Worm (Caenorhabditis elegans) whole organism, L1 larva: ENCODE measurements around the gene Y32H12A.8.

Source experiments
- aha-1 ChIP-seq: fragments of 150-350 bp; optimal IDR thresholded peaks from 2 replicates; lab custom pipeline; 2014; ENCODE audit warnings: missing biosample characterization, missing genetic modification characterization
- ama-1 ChIP-seq: fragments of 150-350 bp; optimal IDR thresholded peaks from 2 replicates; lab custom pipeline; 2014
- ceh-63 ChIP-seq: fragments of 200-800 bp; sonication (Bioruptor generic); optimal IDR thresholded peaks from 2 replicates; lab custom pipeline; 2018; ENCODE audit warnings: mild to moderate bottlenecking, missing genetic modification characterization, missing compliant biosample characterization
- ceh-90 ChIP-seq: sonication (generic microtip); optimal IDR thresholded peaks from 2 replicates; lab custom pipeline; 2016; ENCODE audit warnings: missing genetic modification characterization, missing compliant biosample characterization
- dpl-1 ChIP-seq, 3 experiments: fragments of 150-350 bp in 2 of 3; sonication (generic microtip) in 1 of 3; optimal IDR thresholded peaks; 2 replicates each; lab custom pipeline; 2014 to 2017; ENCODE audit warnings: missing biosample characterization in 3 of 3, missing genetic modification characterization in 3 of 3, missing genetic modification reagents in 3 of 3
- dsc-1 ChIP-seq: sonication (generic microtip); optimal IDR thresholded peaks from 2 replicates; lab custom pipeline; 2016; ENCODE audit warnings: mild to moderate bottlenecking, missing genetic modification characterization, missing compliant biosample characterization
- efl-1 ChIP-seq, 4 experiments: fragments of 150-350 bp; optimal IDR thresholded peaks in 3 of 4; peaks in 1 of 4; 1 replicate in 1 of 4; 2 replicates in 3 of 4; lab custom pipeline; 2014; ENCODE audit warnings: missing biosample characterization in 2 of 4, missing genetic modification characterization in 2 of 4, missing genetic modification reagents in 2 of 4
- egl-13 ChIP-seq: sonication (generic microtip); optimal IDR thresholded peaks from 2 replicates; lab custom pipeline; 2016; ENCODE audit warnings: missing genotype, missing genetic modification reagents, missing genetic modification characterization, missing compliant biosample characterization
- egl-27 ChIP-seq, 2 experiments: fragments of 150-350 bp in 1 of 2; sonication (generic microtip); optimal IDR thresholded peaks; 3 replicates each; lab custom pipeline; 2017 to 2018; ENCODE audit warnings: missing biosample characterization in 2 of 2, missing genetic modification characterization in 2 of 2, missing genetic modification reagents in 2 of 2
- elt-2 ChIP-seq: sonication (generic microtip); optimal IDR thresholded peaks from 2 replicates; lab custom pipeline; 2016; ENCODE audit warnings: missing genetic modification characterization, mild to moderate bottlenecking, inconsistent platforms, missing compliant biosample characterization, missing genetic modification reagents
- fkh-10 ChIP-seq: sonication (generic microtip); optimal IDR thresholded peaks from 2 replicates; lab custom pipeline; 2017; ENCODE audit warnings: missing biosample characterization, missing genetic modification reagents, missing genetic modification characterization
- fkh-8 ChIP-seq: sonication (generic microtip); optimal IDR thresholded peaks from 2 replicates; lab custom pipeline; 2016; ENCODE audit warnings: mild to moderate bottlenecking, missing genetic modification characterization, missing compliant biosample characterization
- fos-1 ChIP-seq: fragments of 150-350 bp; optimal IDR thresholded peaks from 2 replicates; lab custom pipeline; 2014; ENCODE audit warnings: missing biosample characterization, missing genetic modification characterization
- hlh-4 ChIP-seq: sonication (generic microtip); optimal IDR thresholded peaks from 2 replicates; lab custom pipeline; 2016; ENCODE audit warnings: mild to moderate bottlenecking, missing genetic modification characterization, missing compliant biosample characterization
- irx-1 ChIP-seq: sonication (generic microtip); optimal IDR thresholded peaks from 2 replicates; lab custom pipeline; 2016; ENCODE audit warnings: missing genetic modification characterization, missing compliant biosample characterization
- jun-1 ChIP-seq: fragments of 150-350 bp; optimal IDR thresholded peaks from 2 replicates; lab custom pipeline; 2014; ENCODE audit warnings: missing biosample characterization, missing genetic modification reagents, missing genetic modification characterization
- lin-13 ChIP-seq: fragments of 150-350 bp; optimal IDR thresholded peaks from 2 replicates; lab custom pipeline; 2014; ENCODE audit warnings: missing biosample characterization, missing genetic modification reagents, missing genetic modification characterization
- lin-15B ChIP-seq: fragments of 150-350 bp; sonication (generic microtip); optimal IDR thresholded peaks from 3 replicates; lab custom pipeline; 2014; ENCODE audit warnings: missing biosample characterization, missing genetic modification characterization
- lir-3 ChIP-seq: sonication (generic microtip); optimal IDR thresholded peaks from 2 replicates; lab custom pipeline; 2016; ENCODE audit warnings: mild to moderate bottlenecking, missing genetic modification characterization, moderate library complexity, missing compliant biosample characterization; ENCODE audit not compliant: poor library complexity
- lsy-2 ChIP-seq, 2 experiments: fragments of 150-350 bp; optimal IDR thresholded peaks; 2 replicates each; lab custom pipeline; 2014; ENCODE audit warnings: missing biosample characterization in 2 of 2, missing genetic modification characterization in 2 of 2
- nhr-11 ChIP-seq: fragments of 150-350 bp; optimal IDR thresholded peaks from 2 replicates; lab custom pipeline; 2014; ENCODE audit warnings: missing biosample characterization, missing genetic modification characterization
- nhr-237 ChIP-seq: fragments of 150-350 bp; optimal IDR thresholded peaks from 2 replicates; lab custom pipeline; 2014; ENCODE audit warnings: missing biosample characterization, missing genetic modification characterization
- nhr-28 ChIP-seq: fragments of 150-350 bp; optimal IDR thresholded peaks from 2 replicates; lab custom pipeline; 2014; ENCODE audit warnings: missing biosample characterization, missing genetic modification characterization
- nhr-47 ChIP-seq: sonication (generic microtip); optimal IDR thresholded peaks from 2 replicates; lab custom pipeline; 2016; ENCODE audit warnings: mild to moderate bottlenecking, missing genetic modification characterization, moderate library complexity, missing compliant biosample characterization
- nhr-71 ChIP-seq: sonication (generic microtip); optimal IDR thresholded peaks from 2 replicates; lab custom pipeline; 2016; ENCODE audit warnings: mild to moderate bottlenecking, missing genetic modification characterization, moderate library complexity, missing compliant biosample characterization
- nhr-90 ChIP-seq: sonication (generic microtip); optimal IDR thresholded peaks from 2 replicates; lab custom pipeline; 2016; ENCODE audit warnings: mild to moderate bottlenecking, missing genetic modification characterization, missing compliant biosample characterization; ENCODE audit not compliant: poor library complexity
- pax-3 ChIP-seq: fragments of 200-800 bp; sonication (Bioruptor generic); optimal IDR thresholded peaks from 2 replicates; lab custom pipeline; 2018; ENCODE audit warnings: mild to moderate bottlenecking, missing genetic modification characterization, moderate library complexity, missing compliant biosample characterization
- rnt-1 ChIP-seq: sonication (generic microtip); optimal IDR thresholded peaks from 2 replicates; lab custom pipeline; 2016; ENCODE audit warnings: mild to moderate bottlenecking, missing genetic modification characterization, moderate library complexity, missing compliant biosample characterization
- snpc-4 ChIP-seq: fragments of 150-350 bp; optimal IDR thresholded peaks from 2 replicates; lab custom pipeline; 2014; ENCODE audit warnings: missing biosample characterization, missing genetic modification characterization
- snu-23 ChIP-seq: sonication (generic microtip); optimal IDR thresholded peaks from 2 replicates; lab custom pipeline; 2016; ENCODE audit warnings: missing genetic modification characterization, missing compliant biosample characterization
- swsn-7 ChIP-seq: sonication (generic microtip); optimal IDR thresholded peaks from 2 replicates; lab custom pipeline; 2016; ENCODE audit warnings: missing genetic modification characterization, missing compliant biosample characterization
- tlp-1 ChIP-seq: fragments of 150-350 bp; optimal IDR thresholded peaks from 2 replicates; lab custom pipeline; 2014; ENCODE audit warnings: missing biosample characterization, missing genetic modification characterization
- unc-130 ChIP-seq: fragments of 150-350 bp; optimal IDR thresholded peaks from 2 replicates; lab custom pipeline; 2017; ENCODE audit warnings: missing biosample characterization, missing genetic modification characterization, inconsistent platforms
- unc-86 ChIP-seq: sonication (generic microtip); optimal IDR thresholded peaks from 2 replicates; lab custom pipeline; 2016; ENCODE audit warnings: missing genetic modification characterization, missing compliant biosample characterization
- unc-98 ChIP-seq: fragments of 200-800 bp; sonication (Bioruptor generic); IDR thresholded peaks from 2 replicates; pipeline ENCODE4 v1.3.6; 2022; ENCODE audit warnings: missing genetic modification characterization, missing compliant biosample characterization
- xbp-1 ChIP-seq: sonication (generic microtip); optimal IDR thresholded peaks from 2 replicates; lab custom pipeline; 2016; ENCODE audit warnings: missing genetic modification characterization, missing compliant biosample characterization
- ztf-4 ChIP-seq: fragments of 150-350 bp; optimal IDR thresholded peaks from 2 replicates; lab custom pipeline; 2014; ENCODE audit warnings: missing biosample characterization, missing genetic modification characterization

Y32H12A.8 gene

ce11 chrIII:5346017-5346416 lies 59.8 kb downstream of the Y32H12A.8 start, which contains the start of gene glrx-21:
TSS of gene glrx-21 (minus strand) at chrIII:5346117.
- TF ChIP-seq swsn-7 (tag; lab: Kevin White, UChicago) (no peak), unc-130 (tag; lab: Kevin White, UChicago) (no peak), fos-1 (tag; lab: Kevin White, UChicago) (no peak)

ce11 chrIII:5344561-5344960 lies 61.3 kb downstream of the Y32H12A.8 start:
- TF ChIP-seq ztf-4 (no peak), jun-1 (tag; lab: Kevin White, UChicago) (no peak), irx-1 (tag; lab: Kevin White, UChicago) (no peak), nhr-28 (no peak), unc-86 (no peak), tlp-1 (no peak), snpc-4 (tag; lab: Kevin White, UChicago) (no peak), ceh-63 (GFP tag; lab: Kevin White, UChicago) (no peak), fkh-8 (no peak), unc-98 (no peak), ceh-90 (tag; lab: Kevin White, UChicago) (no peak), elt-2 (tag; lab: Kevin White, UChicago) (no peak), nhr-90 (no peak), lin-13 (GFP tag; lab: Kevin White, UChicago) (no peak), aha-1 (tag; lab: Kevin White, UChicago) (no peak), nhr-11 (tag; lab: Kevin White, UChicago) (no peak), fkh-10 (GFP tag; lab: Kevin White, UChicago) (no peak), snu-23 (no peak), nhr-71 (tag; lab: Kevin White, UChicago) (no peak)
- TF ChIP-seq, all 84 proteins: peak for 0

DNA sequence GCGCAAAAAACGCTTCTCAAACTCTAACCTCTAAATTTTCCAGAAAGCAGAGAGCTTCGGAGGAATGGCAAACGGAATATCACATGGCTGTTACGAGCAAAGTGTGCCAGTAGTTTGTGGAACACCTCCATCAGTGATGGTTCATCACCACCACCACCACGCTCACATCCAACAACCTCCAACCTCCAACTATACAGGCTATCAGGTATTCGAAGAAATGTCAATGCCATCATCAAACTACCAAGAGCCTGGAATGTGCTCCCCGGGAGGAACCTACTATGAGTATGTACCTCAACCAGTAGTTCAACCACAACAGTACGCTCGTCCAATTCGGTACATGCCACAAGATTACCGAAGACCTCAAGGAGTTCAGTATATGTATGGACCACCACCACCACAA lies 62.3 kb downstream of the Y32H12A.8 start:
- TF ChIP-seq efl-1 (optimal IDR thresholded peaks at IDR 0.05; lab: Kevin White, UChicago) (no peak), efl-1 (GFP tag; optimal IDR thresholded peaks at IDR 0.05 in 1 of 2; lab: Kevin White, UChicago) (peak in 1 of 2 experiments; percentile 65), hlh-4 (tag; lab: Kevin White, UChicago) (no peak), tlp-1 (no peak)
- TF ChIP-seq, all 84 proteins: peak for 1

DNA sequence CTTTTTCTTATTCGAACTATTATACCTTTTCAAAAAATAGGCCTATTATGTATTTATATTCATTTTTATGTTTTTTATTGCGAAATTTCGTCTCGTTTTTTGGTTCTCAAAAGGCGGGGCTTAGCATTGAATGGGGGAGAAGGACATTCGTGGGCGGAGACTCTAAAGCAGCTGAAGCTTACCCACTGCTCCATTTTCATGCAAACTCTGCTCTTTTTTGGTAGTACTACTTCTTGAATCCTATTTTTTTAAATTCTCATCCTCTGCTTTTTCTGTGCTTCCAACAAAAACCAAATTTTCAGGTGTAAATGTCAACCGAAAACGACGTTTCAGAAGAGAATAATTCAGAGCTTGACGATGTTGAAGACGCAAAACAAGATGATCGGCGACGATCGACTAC lies 64.5 kb downstream of the Y32H12A.8 start, which contains the start of gene ZK121.2:
ZK121.2 (plus strand) TSS at position 301 of the 400 bp plus-strand sequence.
- no peak for TF ChIP-seq efl-1 (optimal IDR thresholded peaks at IDR 0.05; lab: Kevin White, UChicago)
- TF ChIP-seq efl-1 (GFP tag; optimal IDR thresholded peaks at IDR 0.05 in 1 of 2; lab: Kevin White, UChicago), result no peak
- TF ChIP-seq snu-23, result no peak
- TF ChIP-seq xbp-1 (tag; lab: Kevin White, UChicago), result no peak
- TF ChIP-seq lir-3 (tag; lab: Kevin White, UChicago), result no peak
- no peak for TF ChIP-seq egl-27 (tag; optimal IDR thresholded peaks at IDR 0.05; lab: Kevin White, UChicago)
- no peak for TF ChIP-seq egl-13 (tag; lab: Kevin White, UChicago)
- no peak for TF ChIP-seq dpl-1 (GFP tag; optimal IDR thresholded peaks at IDR 0.05; lab: Kevin White, UChicago)
- no peak for TF ChIP-seq rnt-1 (tag; lab: Kevin White, UChicago)
- TF ChIP-seq, all 84 proteins: peak for 0

ce11 chrIII:5340530-5340929 lies 65.3 kb downstream of the Y32H12A.8 start:
- TF ChIP-seq dsc-1 (tag; lab: Kevin White, UChicago), result peak; percentile 80
- peak; percentile 65 for TF ChIP-seq fkh-8
- no peak for TF ChIP-seq ama-1 (lab: Kevin White, UChicago)
- TF ChIP-seq nhr-28, result no peak
- TF ChIP-seq pax-3, result peak; percentile 24

DNA sequence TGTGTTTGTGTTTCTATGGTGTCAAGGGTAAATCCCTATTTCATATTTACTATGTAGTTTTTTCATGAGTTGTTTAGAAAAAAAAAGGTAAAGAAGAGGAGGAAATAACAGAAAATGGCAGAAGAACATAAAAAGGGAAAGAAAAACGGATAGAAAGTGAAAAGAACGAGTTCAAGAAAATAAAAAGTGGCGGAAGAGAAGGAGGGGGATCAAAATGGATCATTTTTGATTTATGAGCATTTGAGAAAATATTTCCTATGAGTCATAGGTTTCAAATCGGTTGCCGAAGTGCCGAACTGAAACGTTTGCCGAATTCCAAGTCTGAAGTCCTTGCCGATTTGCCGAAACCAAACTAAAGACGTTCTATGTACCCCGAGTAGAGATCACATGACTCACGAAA lies 67.0 kb downstream of the Y32H12A.8 start:
- TF ChIP-seq nhr-237 (tag; lab: Kevin White, UChicago) (no peak), fkh-8 (no peak), lin-15B (no peak), xbp-1 (tag; lab: Kevin White, UChicago) (no peak), snu-23 (no peak), aha-1 (tag; lab: Kevin White, UChicago) (no peak), lsy-2 (tag; optimal IDR thresholded peaks at IDR 0.05; lab: Kevin White, UChicago) (no peak), nhr-47 (tag; lab: Kevin White, UChicago) (no peak), nhr-90 (no peak)
